Worm (Caenorhabditis elegans) whole organism, L4 larva: ENCODE measurements around the gene srz-64.

Source experiments
- D1046.2 ChIP-seq: fragments of 200-800 bp; sonication (Bioruptor generic); IDR thresholded peaks from 2 replicates; pipeline ENCODE4 v1.3.6; 2022; ENCODE audit warnings: missing genetic modification characterization, missing compliant biosample characterization
- ceh-32 ChIP-seq: sonication (generic microtip); optimal IDR thresholded peaks from 2 replicates; lab custom pipeline; 2016; ENCODE audit warnings: mild to moderate bottlenecking, missing genetic modification characterization, missing compliant biosample characterization; ENCODE audit not compliant: poor library complexity
- egl-27 ChIP-seq: sonication (generic microtip); optimal IDR thresholded peaks from 3 replicates; lab custom pipeline; 2017; ENCODE audit warnings: missing biosample characterization, missing genetic modification reagents, missing genetic modification characterization
- hif-1 ChIP-seq, 2 experiments: sonication (generic microtip); optimal IDR thresholded peaks; 2 replicates each; lab custom pipeline; 2016 to 2017; ENCODE audit warnings: missing compliant biosample characterization in 2 of 2, missing genetic modification characterization in 2 of 2, missing genetic modification reagents in 2 of 2, missing genotype in 2 of 2, mild to moderate bottlenecking in 1 of 2
- hmg-1.1 ChIP-seq: fragments of 200-800 bp; sonication (Bioruptor generic); IDR thresholded peaks from 2 replicates; pipeline ENCODE4 v1.3.6; 2022; ENCODE audit warnings: missing genetic modification reagents, missing genetic modification characterization, missing compliant biosample characterization
- jun-1 ChIP-seq: fragments of 150-350 bp; optimal IDR thresholded peaks from 2 replicates; lab custom pipeline; 2014; ENCODE audit warnings: missing biosample characterization, missing genetic modification reagents, missing genetic modification characterization
- lin-1 ChIP-seq: fragments of 200-800 bp; sonication (Bioruptor generic); IDR thresholded peaks from 2 replicates; pipeline ENCODE4 v1.3.6; 2022; ENCODE audit warnings: missing genetic modification reagents, missing genetic modification characterization, missing compliant biosample characterization
- lin-13 ChIP-seq: fragments of 150-350 bp; optimal IDR thresholded peaks from 2 replicates; lab custom pipeline; 2014; ENCODE audit warnings: missing biosample characterization, missing genetic modification reagents, missing genetic modification characterization
- lsy-2 ChIP-seq, 2 experiments: fragments of 150-350 bp in 1 of 2; sonication (generic microtip) in 1 of 2; optimal IDR thresholded peaks; 2 replicates each; lab custom pipeline; 2014 to 2017; ENCODE audit warnings: missing biosample characterization in 2 of 2, missing genetic modification characterization in 2 of 2
- mxl-3 ChIP-seq: fragments of 200-800 bp; sonication (Bioruptor generic); optimal IDR thresholded peaks from 2 replicates; lab custom pipeline; 2018; ENCODE audit warnings: mild to moderate bottlenecking, missing genetic modification characterization, missing compliant biosample characterization
- nhr-28 ChIP-seq: fragments of 150-350 bp; optimal IDR thresholded peaks from 2 replicates; lab custom pipeline; 2014; ENCODE audit warnings: missing biosample characterization, missing genetic modification characterization
- spr-3 ChIP-seq: fragments of 200-800 bp; sonication (Bioruptor generic); optimal IDR thresholded peaks from 2 replicates; lab custom pipeline; 2018; ENCODE audit warnings: mild to moderate bottlenecking, missing genetic modification characterization, missing compliant biosample characterization
- zag-1 ChIP-seq: fragments of 150-350 bp; optimal IDR thresholded peaks from 2 replicates; lab custom pipeline; 2014; ENCODE audit warnings: missing biosample characterization, missing genetic modification characterization

DNA sequence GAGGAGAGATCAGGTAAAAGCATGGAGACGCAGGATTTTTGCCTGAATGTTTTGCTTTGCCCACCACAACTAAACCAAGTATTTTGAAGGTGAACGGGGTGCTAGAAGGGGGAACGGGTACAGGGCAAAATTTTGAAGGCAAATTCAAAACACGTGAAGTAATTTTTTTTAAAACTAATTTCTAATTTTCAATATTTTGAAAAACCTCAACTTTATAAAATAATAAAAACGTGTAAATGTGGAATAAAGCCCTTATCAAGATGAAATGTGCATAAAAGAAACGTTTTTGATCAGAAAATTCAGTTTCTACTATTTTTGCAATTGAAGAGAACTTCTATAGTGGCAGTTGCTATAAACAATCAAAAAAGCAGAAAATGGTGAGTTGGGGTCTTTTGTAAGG is 37.4 kb downstream of the srz-64 start, which contains the start of gene clec-119:
- TF ChIP-seq egl-27 (tag; lab: Kevin White, UChicago) (no peak), lin-1 (no peak), spr-3 (GFP tag; lab: Kevin White, UChicago) (no peak), mxl-3 (GFP tag; lab: Kevin White, UChicago) (no peak), lsy-2 (tag; optimal IDR thresholded peaks at IDR 0.05; lab: Kevin White, UChicago) (no peak), ceh-32 (tag; lab: Kevin White, UChicago) (no peak), jun-1 (tag; lab: Kevin White, UChicago) (no peak), hmg-1.1 (GFP tag; lab: Robert Waterston, UW) (no peak), lin-13 (no peak), hif-1 (tag; optimal IDR thresholded peaks at IDR 0.05; lab: Kevin White, UChicago) (no peak), nhr-28 (tag; lab: Kevin White, UChicago) (no peak), D1046.2 (GFP tag; lab: Robert Waterston, UW) (no peak), zag-1 (no peak)
